Worm (Caenorhabditis elegans): Measurements from ENCODE around the gene acs-11.
A peak's percentile ranks its signal among the peaks of the same experiment; 100 is the strongest.

acs-11 gene

DNA sequence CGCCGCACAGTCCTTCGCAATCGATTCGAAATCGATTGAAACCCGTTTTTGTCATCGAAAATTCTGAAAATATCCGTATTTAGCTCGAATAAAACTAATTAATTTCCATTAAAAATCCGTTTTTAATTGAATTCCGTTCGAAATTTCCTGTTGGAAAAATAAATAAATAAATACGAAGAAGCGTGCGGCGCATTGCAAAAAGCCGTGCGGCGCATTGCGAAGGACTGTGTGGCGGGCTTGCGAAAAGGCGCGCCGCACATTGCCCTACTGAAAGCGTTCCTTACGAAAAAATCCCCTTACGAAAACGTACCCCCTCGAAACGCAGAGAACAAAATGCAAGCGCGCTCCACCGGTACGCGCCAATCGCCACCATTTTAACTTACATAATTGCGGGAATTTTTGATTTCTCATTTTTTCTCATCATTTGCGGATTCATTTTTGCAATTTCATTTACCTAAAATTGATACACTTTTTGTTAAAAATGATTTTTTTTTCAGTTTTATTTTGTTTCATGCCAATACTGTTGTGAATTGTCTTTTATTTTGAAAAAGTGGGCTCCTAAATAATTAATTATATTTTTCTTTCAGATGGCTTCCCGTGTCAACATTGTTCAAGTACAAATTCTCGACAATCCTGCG lies 40.3 kb upstream of the acs-11 start, which contains the start of gene unc-85:
Gene unc-85 (plus strand): TSS at position 588 of the 638 bp plus-strand sequence.
- TF ChIP-seq mep-1 (tag; optimal IDR thresholded peaks at IDR 0.05) (peak; percentile 70), ceh-43 (GFP tag; optimal IDR thresholded peaks at IDR 0.05) (peak; percentile 66), sptf-1 (tag; optimal IDR thresholded peaks at IDR 0.05) (peak; percentile 87), drap-1 (GFP tag; optimal IDR thresholded peaks at IDR 0.05) (peak; percentile 68), lsy-2 (tag; optimal IDR thresholded peaks at IDR 0.05) (peak; percentile 67), ces-1 (GFP tag; optimal IDR thresholded peaks at IDR 0.05) (peak; percentile 48), M03D4.4 (tag; optimal IDR thresholded peaks at IDR 0.05) (peak; percentile 57), cnd-1 (tag; optimal IDR thresholded peaks at IDR 0.05) (peak; percentile 48), mls-2 (tag; optimal IDR thresholded peaks at IDR 0.05) (peak; percentile 77), elt-1 (tag; optimal IDR thresholded peaks at IDR 0.05; ENCODE audit: borderline replicate concordance, insufficient read depth) (peak; percentile 6), nhr-237 (tag; optimal IDR thresholded peaks at IDR 0.05) (peak; percentile 60), ham-2 (GFP tag; optimal IDR thresholded peaks at IDR 0.05) (peak; percentile 48), lin-13 (tag; optimal IDR thresholded peaks at IDR 0.05) (peak; percentile 12), hlh-1 (tag; optimal IDR thresholded peaks at IDR 0.05) (peak; percentile 6), unc-120 (tag; optimal IDR thresholded peaks at IDR 0.05; ENCODE audit: poor library complexity, severe bottlenecking) (peak; percentile 68), ztf-11 (tag; optimal IDR thresholded peaks at IDR 0.05) (peak; percentile 29)

DNA sequence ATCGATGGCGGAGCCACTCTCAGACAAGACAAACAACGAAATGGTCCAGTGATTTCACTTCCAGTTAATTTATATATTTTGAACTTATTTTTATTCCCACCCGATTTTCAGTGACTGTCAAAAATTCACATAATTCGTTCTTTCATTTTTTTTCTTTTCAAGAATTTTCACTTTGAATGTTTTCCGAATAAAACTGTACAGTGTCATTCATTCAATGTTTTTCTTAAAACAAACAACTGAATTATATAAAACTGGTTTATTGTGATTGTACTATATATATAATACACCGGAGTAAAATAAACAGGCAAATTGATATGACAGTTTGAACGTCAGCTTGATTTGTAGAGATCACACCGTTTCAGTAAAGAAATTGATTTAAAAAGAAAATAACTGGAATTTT lies 38.9 kb upstream of the acs-11 start:
- TF ChIP-seq nhr-237 (tag; optimal IDR thresholded peaks at IDR 0.05) (no peak), unc-120 (tag; optimal IDR thresholded peaks at IDR 0.05; ENCODE audit: poor library complexity, severe bottlenecking) (no peak), lin-13 (tag; optimal IDR thresholded peaks at IDR 0.05) (no peak), ces-1 (GFP tag; optimal IDR thresholded peaks at IDR 0.05) (no peak), hlh-1 (tag; optimal IDR thresholded peaks at IDR 0.05) (no peak), ceh-39 (tag; optimal IDR thresholded peaks at IDR 0.05) (no peak), unc-62 (GFP tag; optimal IDR thresholded peaks at IDR 0.05) (no peak), unc-39 (tag; optimal IDR thresholded peaks at IDR 0.05) (no peak), blmp-1 (tag; optimal IDR thresholded peaks at IDR 0.05) (no peak)

DNA sequence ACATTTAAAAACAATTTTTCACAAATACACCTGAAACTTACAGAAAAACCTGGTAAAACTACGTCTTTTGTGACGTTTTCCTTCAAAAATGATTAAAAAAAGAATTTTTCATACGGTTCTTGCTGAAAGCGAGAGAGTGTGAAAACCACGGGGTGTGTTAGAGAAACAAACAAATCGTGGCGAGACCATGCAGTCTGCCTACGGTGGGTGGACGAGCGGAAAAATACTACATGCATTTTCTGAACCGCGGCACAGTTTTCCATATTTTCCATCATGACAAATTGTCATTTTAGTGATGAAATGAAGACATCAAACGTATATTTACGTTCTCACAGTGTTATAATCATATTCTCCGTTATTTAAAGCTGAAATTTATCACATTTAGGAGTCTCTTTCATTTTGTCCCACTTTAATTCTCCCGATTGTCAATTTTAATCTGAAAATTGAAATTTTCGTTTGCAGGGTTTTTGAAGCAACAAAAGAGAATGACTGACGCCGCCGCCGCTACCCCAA lies 35.5 kb upstream of the acs-11 start, which contains the start of the genes F10G7.9 and tsn-1:
Gene F10G7.9 (minus strand): TSS at position 127 of the 513 bp plus-strand sequence.
Gene tsn-1 (plus strand): TSS at position 463 of the 513 bp plus-strand sequence.
- no peak for TF ChIP-seq ces-1 (GFP tag; optimal IDR thresholded peaks at IDR 0.05)
- no peak for TF ChIP-seq unc-39 (tag; optimal IDR thresholded peaks at IDR 0.05)
- peak; percentile 8 for TF ChIP-seq mep-1 (tag; optimal IDR thresholded peaks at IDR 0.05)
- TF ChIP-seq lin-32 (GFP tag; optimal IDR thresholded peaks at IDR 0.05): no peak
- TF ChIP-seq ceh-43 (GFP tag; optimal IDR thresholded peaks at IDR 0.05): no peak
- TF ChIP-seq lin-13 (tag; optimal IDR thresholded peaks at IDR 0.05): peak; percentile 20
- no peak for TF ChIP-seq nhr-237 (tag; optimal IDR thresholded peaks at IDR 0.05)
- no peak for TF ChIP-seq ham-2 (GFP tag; optimal IDR thresholded peaks at IDR 0.05)
- no peak for TF ChIP-seq sptf-1 (tag; optimal IDR thresholded peaks at IDR 0.05)
- no peak for TF ChIP-seq nhr-28 (tag; optimal IDR thresholded peaks at IDR 0.05)
- TF ChIP-seq unc-120 (tag; optimal IDR thresholded peaks at IDR 0.05; ENCODE audit: poor library complexity, severe bottlenecking): no peak
- TF ChIP-seq zip-8 (tag; optimal IDR thresholded peaks at IDR 0.05): no peak
- no peak for TF ChIP-seq elt-3 (tag; optimal IDR thresholded peaks at IDR 0.05)
- no peak for TF ChIP-seq mab-5 (tag; optimal IDR thresholded peaks at IDR 0.05)
- TF ChIP-seq pha-4 (tag; optimal IDR thresholded peaks at IDR 0.05): peak; percentile 57
- no peak for TF ChIP-seq mls-2 (tag; optimal IDR thresholded peaks at IDR 0.05)
- peak; percentile 95 for TF ChIP-seq lsy-2 (tag; optimal IDR thresholded peaks at IDR 0.05)
- TF ChIP-seq blmp-1 (tag; optimal IDR thresholded peaks at IDR 0.05): no peak

DNA sequence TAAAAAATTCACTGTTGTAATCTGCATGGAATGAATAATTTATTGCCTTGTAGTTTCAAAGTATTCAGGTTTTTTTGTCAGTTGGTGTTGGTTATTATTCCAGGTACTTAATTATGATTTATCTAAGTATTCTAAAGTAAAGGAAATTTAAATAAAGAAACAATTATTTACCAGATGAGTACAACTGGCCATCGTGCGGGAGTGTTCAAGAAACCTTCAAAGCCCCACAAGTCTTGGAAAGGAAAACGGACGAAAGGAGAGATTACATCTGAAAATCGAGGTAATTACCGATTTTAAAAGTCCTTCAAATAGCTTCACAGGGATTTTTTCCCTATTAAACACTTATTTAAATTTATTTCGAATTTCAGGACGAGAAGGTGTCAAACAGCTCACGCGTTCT lies 31.8 kb upstream of the acs-11 start, which contains the start of gene tag-151:
Gene tag-151 (plus strand): TSS at position 158 of the 400 bp plus-strand sequence.
- no peak for TF ChIP-seq zip-8 (tag; optimal IDR thresholded peaks at IDR 0.05)
- no peak for TF ChIP-seq ceh-39 (tag; optimal IDR thresholded peaks at IDR 0.05)
- no peak for TF ChIP-seq nhr-237 (tag; optimal IDR thresholded peaks at IDR 0.05)
- no peak for TF ChIP-seq elt-3 (tag; optimal IDR thresholded peaks at IDR 0.05)
- no peak for TF ChIP-seq ceh-43 (GFP tag; optimal IDR thresholded peaks at IDR 0.05)
- no peak for TF ChIP-seq nhr-2 (tag; optimal IDR thresholded peaks at IDR 0.05)
- no peak for TF ChIP-seq ztf-11 (tag; optimal IDR thresholded peaks at IDR 0.05)
- no peak for TF ChIP-seq unc-62 (GFP tag; optimal IDR thresholded peaks at IDR 0.05)
- TF ChIP-seq unc-120 (tag; optimal IDR thresholded peaks at IDR 0.05; ENCODE audit: poor library complexity, severe bottlenecking): no peak
- no peak for TF ChIP-seq lin-32 (GFP tag; optimal IDR thresholded peaks at IDR 0.05)
- no peak for TF ChIP-seq cnd-1 (tag; optimal IDR thresholded peaks at IDR 0.05)
- TF ChIP-seq ceh-83 (GFP tag; optimal IDR thresholded peaks at IDR 0.05): no peak
- TF ChIP-seq lin-13 (tag; optimal IDR thresholded peaks at IDR 0.05): no peak
- no peak for TF ChIP-seq hlh-1 (tag; optimal IDR thresholded peaks at IDR 0.05)
- TF ChIP-seq snpc-4 (tag; optimal IDR thresholded peaks at IDR 0.05): no peak
- TF ChIP-seq tbx-8 (GFP tag; optimal IDR thresholded peaks at IDR 0.05): no peak
- TF ChIP-seq ces-1 (GFP tag; optimal IDR thresholded peaks at IDR 0.05): no peak

Data from whole organism, mixed stage, embryonic.